Worm (Caenorhabditis elegans) whole organism, mixed stage, embryonic: Measurements from ENCODE around the gene F44A6.3.

Source experiments
- ceh-83 ChIP-seq: fragments of 200-800 bp; sonication (Bioruptor generic); optimal IDR thresholded peaks from 2 replicates; lab custom pipeline; 2018; ENCODE audit warnings: mild to moderate bottlenecking, missing genetic modification characterization, missing compliant biosample characterization
- cnd-1 ChIP-seq: fragments of 200-800 bp; sonication (Bioruptor generic); optimal IDR thresholded peaks from 2 replicates; lab custom pipeline; 2018; ENCODE audit warnings: mild to moderate bottlenecking, missing genetic modification characterization, missing compliant biosample characterization
- drap-1 ChIP-seq: fragments of 200-800 bp; sonication (Bioruptor generic); optimal IDR thresholded peaks from 3 replicates; lab custom pipeline; 2018; ENCODE audit warnings: mild to moderate bottlenecking, missing genetic modification characterization, missing compliant biosample characterization
- elt-1 ChIP-seq: sonication (generic microtip); optimal IDR thresholded peaks from 2 replicates; lab custom pipeline; 2017; ENCODE audit warnings: missing genetic modification characterization, mild to moderate bottlenecking, missing compliant biosample characterization, antibody characterized with exemption, moderate library complexity, borderline replicate concordance; ENCODE audit not compliant: insufficient read depth
- flh-1 ChIP-seq: fragments of 200-800 bp; sonication (Bioruptor generic); optimal IDR thresholded peaks from 2 replicates; lab custom pipeline; 2018; ENCODE audit warnings: mild to moderate bottlenecking, missing genetic modification characterization, moderate library complexity, missing compliant biosample characterization
- mls-2 ChIP-seq: sonication (generic microtip); optimal IDR thresholded peaks from 2 replicates; lab custom pipeline; 2016; ENCODE audit warnings: mild to moderate bottlenecking, missing genetic modification characterization, moderate library complexity, missing compliant biosample characterization
- ztf-11 ChIP-seq: fragments of 150-350 bp; optimal IDR thresholded peaks from 2 replicates; lab custom pipeline; 2014; ENCODE audit warnings: missing biosample characterization, missing genetic modification characterization

DNA sequence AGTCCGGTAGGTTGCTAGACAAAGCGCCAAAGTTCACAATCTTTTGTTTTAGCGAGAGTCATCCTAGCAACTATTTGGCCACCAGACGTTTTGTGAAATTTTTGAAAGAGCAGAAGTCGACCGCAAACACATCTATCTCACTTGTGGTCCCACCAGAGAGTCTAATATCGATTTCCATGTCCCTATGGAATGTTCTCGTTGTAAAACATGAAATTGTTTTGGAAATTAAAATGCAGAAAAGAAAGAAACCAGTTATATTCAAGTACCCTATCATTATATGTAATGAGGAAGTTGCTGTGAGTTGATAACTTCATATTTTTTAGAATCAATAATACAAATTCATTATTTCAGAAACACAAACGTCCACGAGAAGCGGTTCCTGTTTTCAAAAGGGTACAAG lies 27.9 kb upstream of the F44A6.3 start:
- TF ChIP-seq cnd-1 (tag; lab: Kevin White, UChicago) (no peak), flh-1 (GFP tag; lab: Kevin White, UChicago) (no peak), ztf-11 (tag; lab: Kevin White, UChicago) (no peak), ceh-83 (no peak), drap-1 (GFP tag; lab: Kevin White, UChicago) (no peak), elt-1 (no peak), mls-2 (tag; lab: Kevin White, UChicago) (no peak)
